Worm (Caenorhabditis elegans) whole organism, young adult: ENCODE measurements around the gene F54B3.4.

Experiments used
- B0261.1 ChIP-seq: sonication (generic microtip); optimal IDR thresholded peaks from 2 replicates; lab custom pipeline; 2016; ENCODE audit warnings: mild to moderate bottlenecking, missing genetic modification characterization, moderate library complexity, missing compliant biosample characterization
- D2030.7 ChIP-seq: fragments of 200-800 bp; sonication (Bioruptor generic); IDR thresholded peaks from 2 replicates; pipeline ENCODE4 v1.3.6; 2022; ENCODE audit warnings: missing genetic modification reagents, missing genetic modification characterization, missing compliant biosample characterization
- F10E7.11 ChIP-seq: sonication (generic microtip); optimal IDR thresholded peaks from 2 replicates; lab custom pipeline; 2017; ENCODE audit warnings: mild to moderate bottlenecking, missing genetic modification characterization, moderate library complexity, missing compliant biosample characterization
- F23B12.7 ChIP-seq: sonication (generic microtip); optimal IDR thresholded peaks from 2 replicates; lab custom pipeline; 2017; ENCODE audit warnings: missing genetic modification characterization, mild to moderate bottlenecking, missing compliant biosample characterization, antibody characterized with exemption, moderate library complexity; ENCODE audit not compliant: insufficient read depth
- F37B4.10 ChIP-seq: fragments of 200-800 bp; sonication (Bioruptor generic); IDR thresholded peaks from 2 replicates; pipeline ENCODE4 v1.3.6; 2022; ENCODE audit warnings: missing genetic modification characterization, missing compliant biosample characterization
- Y53G8AR.9 ChIP-seq: fragments of 200-800 bp; sonication (Bioruptor generic); conservative IDR thresholded peaks from 2 replicates; pipeline ENCODE4 v1.3.6; 2022; ENCODE audit warnings: missing genetic modification reagents, missing genetic modification characterization, missing compliant biosample characterization
- atf-7 ChIP-seq: sonication (generic microtip); optimal IDR thresholded peaks from 2 replicates; lab custom pipeline; 2017; ENCODE audit warnings: mild to moderate bottlenecking, missing genetic modification characterization, missing compliant biosample characterization
- attf-5 ChIP-seq: fragments of 200-800 bp; sonication (Bioruptor generic); optimal IDR thresholded peaks from 2 replicates; lab custom pipeline; 2018; ENCODE audit warnings: mild to moderate bottlenecking, missing genetic modification characterization, missing compliant biosample characterization
- ccch-3 ChIP-seq: fragments of 200-800 bp; sonication (Bioruptor generic); optimal IDR thresholded peaks from 2 replicates; lab custom pipeline; 2018; ENCODE audit warnings: mild to moderate bottlenecking, missing genetic modification characterization, missing compliant biosample characterization
- ceh-100 ChIP-seq: fragments of 200-800 bp; sonication (Bioruptor generic); IDR thresholded peaks from 2 replicates; pipeline ENCODE4 v1.3.6; 2022; ENCODE audit warnings: missing genetic modification reagents, missing genetic modification characterization, missing compliant biosample characterization
- ceh-27 ChIP-seq: fragments of 200-800 bp; sonication (Bioruptor generic); optimal IDR thresholded peaks from 2 replicates; lab custom pipeline; 2018; ENCODE audit warnings: mild to moderate bottlenecking, missing genetic modification characterization, moderate library complexity, missing compliant biosample characterization
- ceh-58 ChIP-seq: fragments of 200-800 bp; sonication (Bioruptor generic); IDR thresholded peaks from 2 replicates; pipeline ENCODE4 v1.3.6; 2022; ENCODE audit warnings: missing genetic modification characterization, missing compliant biosample characterization
- ceh-91 ChIP-seq: fragments of 200-800 bp; sonication (Bioruptor generic); IDR thresholded peaks from 2 replicates; pipeline ENCODE4 v1.3.6; 2022; ENCODE audit warnings: missing genetic modification reagents, missing genetic modification characterization, missing compliant biosample characterization
- die-1 ChIP-seq: sonication (generic microtip); optimal IDR thresholded peaks from 2 replicates; lab custom pipeline; 2016; ENCODE audit warnings: missing genotype, mild to moderate bottlenecking, missing genetic modification characterization, missing compliant biosample characterization
- dox-1 ChIP-seq: fragments of 200-800 bp; sonication (Bioruptor generic); IDR thresholded peaks from 2 replicates; pipeline ENCODE4 v1.3.6; 2022; ENCODE audit warnings: missing genetic modification reagents, missing genetic modification characterization, missing compliant biosample characterization
- ets-4 ChIP-seq: fragments of 200-800 bp; sonication (Bioruptor generic); optimal IDR thresholded peaks from 2 replicates; lab custom pipeline; 2018; ENCODE audit warnings: mild to moderate bottlenecking, missing genetic modification characterization, missing compliant biosample characterization
- him-1 ChIP-seq: sonication (generic microtip); optimal IDR thresholded peaks from 2 replicates; lab custom pipeline; 2016; ENCODE audit warnings: missing genotype, missing genetic modification reagents, missing genetic modification characterization, missing compliant biosample characterization
- hmg-1.2 ChIP-seq: fragments of 200-800 bp; sonication (Bioruptor generic); IDR thresholded peaks from 2 replicates; pipeline ENCODE4 v1.3.6; 2022; ENCODE audit warnings: missing genetic modification reagents, missing genetic modification characterization, missing compliant biosample characterization
- hrde-1 ChIP-seq: sonication (generic microtip); optimal IDR thresholded peaks from 2 replicates; lab custom pipeline; 2016; ENCODE audit warnings: missing genetic modification characterization, mild to moderate bottlenecking, missing compliant biosample characterization, moderate library complexity, missing genotype, missing genetic modification reagents, borderline replicate concordance
- lin-26 ChIP-seq: fragments of 200-800 bp; sonication (Bioruptor generic); IDR thresholded peaks from 2 replicates; pipeline ENCODE4 v1.3.6; 2022; ENCODE audit warnings: missing genetic modification reagents, missing genetic modification characterization, missing compliant biosample characterization
- lin-35 ChIP-seq, 3 experiments: fragments of 150-350 bp in 2 of 3; sonication (generic microtip) in 1 of 3; optimal IDR thresholded peaks; 2 replicates each; lab custom pipeline; 2014 to 2018; ENCODE audit warnings: missing biosample characterization in 3 of 3, missing genetic modification characterization in 3 of 3, missing genetic modification reagents in 3 of 3
- lin-40 ChIP-seq: sonication (generic microtip); optimal IDR thresholded peaks from 2 replicates; lab custom pipeline; 2016; ENCODE audit warnings: missing genetic modification characterization, mild to moderate bottlenecking, missing compliant biosample characterization, missing genotype, missing genetic modification reagents
- lin-54 ChIP-seq: fragments of 200-800 bp; sonication (Bioruptor generic); optimal IDR thresholded peaks from 2 replicates; lab custom pipeline; 2018; ENCODE audit warnings: mild to moderate bottlenecking, missing genetic modification characterization, missing compliant biosample characterization
- madf-10 ChIP-seq: sonication (generic microtip); optimal IDR thresholded peaks from 2 replicates; lab custom pipeline; 2016; ENCODE audit warnings: mild to moderate bottlenecking, missing genetic modification characterization, missing compliant biosample characterization
- madf-6 ChIP-seq: fragments of 200-800 bp; sonication (Bioruptor generic); IDR thresholded peaks from 2 replicates; pipeline ENCODE4 v1.3.6; 2022; ENCODE audit warnings: missing genetic modification reagents, missing genetic modification characterization, missing compliant biosample characterization
- madf-8 ChIP-seq: fragments of 200-800 bp; sonication (Bioruptor generic); conservative IDR thresholded peaks from 2 replicates; pipeline ENCODE4 v1.3.6; 2022; ENCODE audit warnings: missing genetic modification reagents, missing genetic modification characterization, missing compliant biosample characterization
- mcd-1 ChIP-seq: fragments of 200-800 bp; sonication (Bioruptor generic); IDR thresholded peaks from 2 replicates; pipeline ENCODE4 v1.3.6; 2022; ENCODE audit warnings: missing genetic modification reagents, missing genetic modification characterization, missing compliant biosample characterization
- nfyb-1 ChIP-seq: fragments of 200-800 bp; sonication (Bioruptor generic); IDR thresholded peaks from 2 replicates; pipeline ENCODE4 v1.3.6; 2022; ENCODE audit warnings: missing genetic modification reagents, missing genetic modification characterization, missing compliant biosample characterization
- nhr-80 ChIP-seq: sonication (generic microtip); optimal IDR thresholded peaks from 2 replicates; lab custom pipeline; 2016; ENCODE audit warnings: missing genetic modification characterization, missing compliant biosample characterization
- pbrm-1 ChIP-seq: fragments of 200-800 bp; sonication (Bioruptor generic); IDR thresholded peaks from 2 replicates; pipeline ENCODE4 v1.3.6; 2022; ENCODE audit warnings: missing genetic modification reagents, missing genetic modification characterization, missing compliant biosample characterization
- repo-1 ChIP-seq: sonication (generic microtip); optimal IDR thresholded peaks from 2 replicates; lab custom pipeline; 2017; ENCODE audit warnings: mild to moderate bottlenecking, missing genetic modification characterization, missing compliant biosample characterization
- rpc-1 ChIP-seq, 2 experiments: fragments of 150-350 bp in 1 of 2; sonication (generic microtip) in 1 of 2; optimal IDR thresholded peaks; 2 replicates each; lab custom pipeline; 2014 to 2018; ENCODE audit warnings: missing biosample characterization in 1 of 2, missing genetic modification characterization in 1 of 2, missing genetic modification reagents in 1 of 2, missing genotype in 1 of 2
- sdz-38 ChIP-seq: sonication (generic microtip); optimal IDR thresholded peaks from 2 replicates; lab custom pipeline; 2016; ENCODE audit warnings: missing genotype, missing genetic modification characterization, missing compliant biosample characterization
- snpc-1.3 ChIP-seq: sonication (generic microtip); optimal IDR thresholded peaks from 2 replicates; lab custom pipeline; 2017; ENCODE audit warnings: missing genetic modification characterization, mild to moderate bottlenecking, missing compliant biosample characterization, antibody characterized with exemption, moderate library complexity, missing genotype, missing genetic modification reagents; ENCODE audit not compliant: insufficient read depth
- snpc-3.4 ChIP-seq: sonication (generic microtip); optimal IDR thresholded peaks from 2 replicates; lab custom pipeline; 2017; ENCODE audit warnings: missing genetic modification characterization, mild to moderate bottlenecking, missing compliant biosample characterization, antibody characterized with exemption, moderate library complexity, missing genotype, missing genetic modification reagents
- somi-1 ChIP-seq: fragments of 200-800 bp; sonication (Bioruptor generic); optimal IDR thresholded peaks from 2 replicates; lab custom pipeline; 2018; ENCODE audit warnings: mild to moderate bottlenecking, missing genetic modification characterization, missing compliant biosample characterization
- tbp1 ChIP-seq: fragments of 200-800 bp; sonication (Bioruptor generic); optimal IDR thresholded peaks from 2 replicates; lab custom pipeline; 2018; ENCODE audit warnings: mild to moderate bottlenecking, missing genetic modification characterization, missing compliant biosample characterization
- tlf-1 ChIP-seq: fragments of 200-800 bp; sonication (Bioruptor generic); optimal IDR thresholded peaks from 2 replicates; lab custom pipeline; 2018; ENCODE audit warnings: mild to moderate bottlenecking, missing genetic modification characterization, missing compliant biosample characterization
- ztf-26 ChIP-seq: sonication (generic microtip); optimal IDR thresholded peaks from 2 replicates; lab custom pipeline; 2017; ENCODE audit warnings: missing genetic modification characterization, missing compliant biosample characterization
- ztf-28 ChIP-seq: fragments of 200-800 bp; sonication (Bioruptor generic); IDR thresholded peaks from 2 replicates; pipeline ENCODE4 v1.3.6; 2022; ENCODE audit warnings: missing genetic modification reagents, missing genetic modification characterization, missing compliant biosample characterization
- ztf-3 ChIP-seq: fragments of 200-800 bp; sonication (Bioruptor generic); optimal IDR thresholded peaks from 2 replicates; lab custom pipeline; 2018; ENCODE audit warnings: mild to moderate bottlenecking, missing genetic modification characterization, missing compliant biosample characterization

The F54B3.4 gene

DNA sequence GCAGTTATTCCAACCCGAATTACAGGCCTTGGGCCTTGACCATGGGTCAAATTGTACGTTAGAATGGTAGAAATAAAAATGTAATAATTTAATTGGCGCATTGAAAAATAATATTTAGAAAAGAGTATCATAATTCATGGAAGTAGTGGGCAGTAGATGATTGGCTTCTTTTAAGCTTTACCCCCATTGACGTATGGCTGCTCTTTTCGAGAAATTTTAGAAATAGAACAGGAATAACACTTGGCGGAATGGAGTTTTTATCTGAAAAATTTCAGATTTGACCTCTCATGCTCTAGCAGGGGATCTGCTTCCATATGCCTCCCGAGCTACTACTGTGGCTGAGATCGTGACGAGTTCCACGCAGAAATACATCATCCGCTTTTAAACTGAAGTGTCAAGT is 37.7 kb upstream of the F54B3.4 start, which contains the start of gene gcy-4:
Gene gcy-4 (minus strand): TSS at position 101 of the 400 bp plus-strand sequence.
- TF ChIP-seq ets-4 (GFP tag; lab: Kevin White, UChicago) (no peak), ztf-3 (GFP tag; lab: Kevin White, UChicago) (no peak)
- TF ChIP-seq, all 124 proteins: peak for 0

ce11 chrII:10304736-10305135 is 33.7 kb upstream of the F54B3.4 start:
- peak; percentile 21 for TF ChIP-seq ztf-26
- TF ChIP-seq D2030.7: peak; percentile 57; the same call in 1 of the 2 replicates
- 0 out of 2 replicates have a peak, but pooled peaks have one; percentile 52 for TF ChIP-seq dox-1 (GFP tag; lab: Robert Waterston, UW)
- 0 out of 2 replicates have a peak, but pooled peaks have one; percentile 16 for TF ChIP-seq ztf-28 (GFP tag; lab: Robert Waterston, UW)
- peak; percentile 31; the same call in 1 of the 2 replicates for TF ChIP-seq madf-6 (GFP tag; lab: Robert Waterston, UW)
- peak; percentile 69; the same call in 1 of the 2 replicates for TF ChIP-seq lin-26 (GFP tag; lab: Robert Waterston, UW)
- peak; percentile 51; the same call in 1 of the 2 replicates for TF ChIP-seq pbrm-1 (GFP tag; lab: Robert Waterston, UW)
- peak; percentile 19 for TF ChIP-seq die-1 (tag; lab: Kevin White, UChicago)
- peak; percentile 47 for TF ChIP-seq hmg-1.2
- peak; percentile 85 for TF ChIP-seq tbp1 (GFP tag; lab: Kevin White, UChicago)
- peak; percentile 52 for TF ChIP-seq rpc-1 (optimal IDR thresholded peaks at IDR 0.05; lab: Kevin White, UChicago)
- TF ChIP-seq rpc-1 (tag; optimal IDR thresholded peaks at IDR 0.05; lab: Kevin White, UChicago): peak; percentile 74
- peak; percentile 61 for TF ChIP-seq B0261.1 (tag; lab: Kevin White, UChicago)

DNA sequence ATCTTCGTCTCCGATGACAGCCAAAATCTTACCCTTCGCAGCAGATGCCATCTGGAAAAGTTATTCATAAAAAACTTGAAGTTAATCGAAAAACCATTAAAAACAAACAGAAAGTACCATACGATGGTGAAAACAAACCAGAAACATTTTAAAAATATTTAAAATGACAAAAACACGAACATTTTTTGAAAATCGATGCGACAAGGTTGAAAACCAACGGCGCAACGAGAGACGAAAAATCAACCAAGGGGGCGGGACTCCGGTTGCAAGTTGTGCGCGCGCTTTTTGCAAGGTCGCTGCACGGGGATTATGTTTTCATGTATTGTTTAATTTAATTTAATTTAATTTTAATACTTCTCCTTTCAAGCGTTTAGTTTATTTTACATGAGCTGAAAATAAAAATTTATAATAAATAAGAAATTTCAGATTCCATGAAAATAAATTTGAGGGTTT is 32.7 kb upstream of the F54B3.4 start, which contains the start of gene vha-9:
Gene vha-9 (minus strand): TSS at position 51 of the 453 bp plus-strand sequence.
- TF ChIP-seq madf-8 (no peak), D2030.7 (peak; percentile 51; the same call in 1 of the 2 replicates), lin-54 (GFP tag; lab: Kevin White, UChicago) (peak; percentile 63), madf-6 (GFP tag; lab: Robert Waterston, UW) (peak; percentile 64), sdz-38 (no peak), pbrm-1 (GFP tag; lab: Robert Waterston, UW) (peak; percentile 40; the same call in 1 of the 2 replicates), Y53G8AR.9 (GFP tag; lab: Robert Waterston, UW) (no peak), mcd-1 (GFP tag; lab: Robert Waterston, UW) (peak; percentile 59), die-1 (tag; lab: Kevin White, UChicago) (no peak), hrde-1 (tag; lab: Kevin White, UChicago) (no peak), tlf-1 (GFP tag; lab: Kevin White, UChicago) (peak; percentile 19), him-1 (no peak), ceh-58 (GFP tag; lab: Robert Waterston, UW) (no peak), atf-7 (tag; lab: Kevin White, UChicago) (no peak), tbp1 (GFP tag; lab: Kevin White, UChicago) (peak; percentile 61), dox-1 (GFP tag; lab: Robert Waterston, UW) (peak; percentile 57; the same call in 1 of the 2 replicates), B0261.1 (tag; lab: Kevin White, UChicago) (peak; percentile 26), ccch-3 (GFP tag; lab: Kevin White, UChicago) (no peak), lin-35 (GFP tag; optimal IDR thresholded peaks at IDR 0.05; lab: Kevin White, UChicago) (peak in 1 of 3 experiments; percentile 26), snpc-1.3 (tag; lab: Kevin White, UChicago) (peak; percentile 72), snpc-3.4 (tag; lab: Kevin White, UChicago) (peak; percentile 52), ceh-27 (peak; percentile 33), ceh-91 (GFP tag; lab: Robert Waterston, UW) (no peak), rpc-1 (optimal IDR thresholded peaks at IDR 0.05; lab: Kevin White, UChicago) (peak; percentile 33), rpc-1 (tag; optimal IDR thresholded peaks at IDR 0.05; lab: Kevin White, UChicago) (no peak), F23B12.7 (peak; percentile 69), repo-1 (tag; lab: Kevin White, UChicago) (no peak), madf-10 (tag; lab: Kevin White, UChicago) (peak; percentile 27), ceh-100 (GFP tag; lab: Robert Waterston, UW) (peak; percentile 70), attf-5 (peak; percentile 45), F37B4.10 (GFP tag; lab: Robert Waterston, UW) (no peak), lin-40 (tag; lab: Kevin White, UChicago) (peak; percentile 44), nhr-80 (tag; lab: Kevin White, UChicago) (peak; percentile 32), F10E7.11 (no peak), somi-1 (no peak), nfyb-1 (GFP tag; lab: Robert Waterston, UW) (peak; percentile 46; the same call in 1 of the 2 replicates)
